Worm (Caenorhabditis elegans): ENCODE results near the gene tba-4.

tba-4 gene

DNA sequence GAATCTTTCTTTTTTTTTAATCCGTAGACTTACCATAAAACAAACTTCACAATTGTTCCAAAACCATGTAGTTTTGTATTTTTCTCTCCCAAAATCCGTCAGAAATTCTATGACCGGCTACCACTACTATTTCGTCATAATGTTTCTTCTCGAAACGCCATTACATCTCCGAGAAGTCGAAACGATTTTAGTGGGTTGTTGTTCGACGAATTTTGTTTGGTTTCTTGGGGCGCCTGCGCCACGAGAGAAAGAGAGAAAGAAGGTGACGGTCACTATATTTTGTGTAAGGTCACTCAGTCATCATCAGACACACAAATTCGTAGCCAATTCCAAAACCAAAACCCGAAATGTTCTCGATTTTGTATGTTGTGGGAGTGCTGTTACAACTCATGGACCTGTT is 31.4 kb upstream of the tba-4 start:
- TF ChIP-seq npax-4 (tag; optimal IDR thresholded peaks at IDR 0.05) (no peak), ceh-30 (tag; optimal IDR thresholded peaks at IDR 0.05) (no peak), hlh-8 (tag; optimal IDR thresholded peaks at IDR 0.05) (no peak), ceh-2 (tag; optimal IDR thresholded peaks at IDR 0.05) (no peak), pat-9 (tag; optimal IDR thresholded peaks at IDR 0.05) (no peak), ceh-19 (GFP tag; optimal IDR thresholded peaks at IDR 0.05) (no peak), dve-1 (tag; optimal IDR thresholded peaks at IDR 0.05) (no peak), C38D4.7 (GFP tag; optimal IDR thresholded peaks at IDR 0.05) (no peak), hlh-13 (GFP tag; optimal IDR thresholded peaks at IDR 0.05) (no peak), ztf-16 (tag; optimal IDR thresholded peaks at IDR 0.05) (no peak), ceh-22 (tag; optimal IDR thresholded peaks at IDR 0.05) (no peak), ceh-45 (GFP tag; IDR thresholded peaks at IDR 0.05) (no peak), ref-2 (tag; optimal IDR thresholded peaks at IDR 0.05) (no peak), nhr-232 (tag; optimal IDR thresholded peaks at IDR 0.05) (no peak), pha-4 (tag; optimal IDR thresholded peaks at IDR 0.05) (no peak), nhr-11 (tag; optimal IDR thresholded peaks at IDR 0.05) (no peak)

DNA sequence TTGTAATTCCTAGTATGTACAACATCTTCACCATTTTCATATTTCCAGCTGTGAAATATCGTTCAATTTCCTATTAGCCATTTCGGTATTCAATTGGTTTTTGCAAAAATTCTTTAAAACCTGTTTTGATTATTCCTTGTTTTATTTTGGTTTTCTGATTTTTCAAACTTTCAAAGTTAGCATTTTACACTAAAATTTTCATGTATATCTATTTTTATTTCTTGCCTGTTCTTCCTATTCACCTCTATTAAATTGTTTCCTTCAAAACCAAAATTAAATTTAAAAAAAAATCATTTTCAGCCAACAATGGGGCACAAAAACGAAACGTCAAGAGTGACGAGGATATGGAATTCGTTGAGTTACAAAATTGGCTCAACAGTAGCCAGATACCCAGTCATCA is 29.5 kb upstream of the tba-4 start, which contains the start of gene ptr-8:
Gene ptr-8, plus strand, starts transcription at position 301 of the 400 bp plus-strand sequence.
- TF ChIP-seq ceh-24 (tag; optimal IDR thresholded peaks at IDR 0.05) (no peak), tbx-2 (tag; optimal IDR thresholded peaks at IDR 0.05) (no peak), ets-4 (tag; optimal IDR thresholded peaks at IDR 0.05) (no peak), K09A11.1 (tag; optimal IDR thresholded peaks at IDR 0.05; ENCODE audit: insufficient read depth) (no peak), F13H6.1 (tag; optimal IDR thresholded peaks at IDR 0.05) (no peak), ceh-19 (GFP tag; optimal IDR thresholded peaks at IDR 0.05) (no peak), ama-1 (optimal IDR thresholded peaks at IDR 0.05) (no peak), nhr-11 (tag; optimal IDR thresholded peaks at IDR 0.05) (no peak), nfya-1 (tag; optimal IDR thresholded peaks at IDR 0.05) (no peak), sox-2 (GFP tag; IDR thresholded peaks at IDR 0.05) (no peak), T23F11.4 (GFP tag; optimal IDR thresholded peaks at IDR 0.05) (no peak), ceh-34 (tag; optimal IDR thresholded peaks at IDR 0.05) (no peak), ceh-18 (tag; optimal IDR thresholded peaks at IDR 0.05) (no peak), odd-2 (tag; optimal IDR thresholded peaks at IDR 0.05) (no peak)

DNA sequence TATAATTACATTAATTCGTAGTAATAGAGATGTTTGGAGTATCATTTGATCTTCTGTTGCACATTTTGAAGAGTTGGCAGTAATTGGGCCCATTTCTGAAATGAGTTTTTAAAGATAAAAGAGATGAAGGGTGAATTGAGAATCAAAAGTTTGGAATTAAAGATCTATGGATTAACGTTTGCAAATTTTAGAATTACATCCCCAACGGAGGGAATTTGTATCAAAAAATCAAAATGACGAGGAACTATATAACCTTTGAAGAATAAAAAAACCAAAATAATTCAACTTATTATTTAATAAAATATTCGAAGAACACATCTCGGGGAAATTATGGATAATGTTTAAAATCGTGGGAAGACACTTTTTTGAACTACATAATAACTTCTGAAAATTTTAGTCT is 23.5 kb upstream of the tba-4 start, which contains the start of gene sra-10:
Gene sra-10, minus strand, starts transcription at position 101 of the 400 bp plus-strand sequence.
- TF ChIP-seq ceh-31 (tag; optimal IDR thresholded peaks at IDR 0.05) (no peak), Y22D7AL.16 (tag; optimal IDR thresholded peaks at IDR 0.05) (no peak), hlh-8 (tag; optimal IDR thresholded peaks at IDR 0.05) (no peak), pax-1 (tag; optimal IDR thresholded peaks at IDR 0.05) (no peak), lim-6 (tag; optimal IDR thresholded peaks at IDR 0.05) (no peak), fkh-10 (GFP tag; optimal IDR thresholded peaks at IDR 0.05) (no peak)

- TF ChIP-seq ceh-31 (tag; optimal IDR thresholded peaks at IDR 0.05), result no peak
- peak; percentile 85 for TF ChIP-seq nfya-1 (tag; optimal IDR thresholded peaks at IDR 0.05)
- TF ChIP-seq K02D7.2 (tag; optimal IDR thresholded peaks at IDR 0.05), result no peak
These were observed 22.5 kb upstream of the tba-4 start for ce11 chrII:10895959-10896358.

DNA sequence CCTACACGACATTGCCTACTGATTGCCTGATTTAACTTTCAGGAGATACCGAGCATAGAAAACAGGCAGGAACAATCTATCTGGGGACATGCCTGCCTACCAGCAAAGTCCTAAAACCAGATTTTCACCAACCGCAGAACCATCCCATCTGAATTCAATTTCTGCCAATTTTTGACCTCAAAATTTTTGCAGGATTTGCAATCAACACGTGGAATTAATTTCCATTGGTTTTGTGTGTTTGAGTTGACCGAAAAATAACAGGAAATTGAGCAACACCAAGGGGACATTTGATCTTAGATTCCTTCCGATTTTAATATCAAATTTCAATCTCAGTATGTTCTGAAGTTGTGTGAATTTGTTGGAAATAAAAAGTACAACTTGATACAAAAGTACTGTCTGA is 19.5 kb upstream of the tba-4 start:
- TF ChIP-seq ets-4 (tag; optimal IDR thresholded peaks at IDR 0.05), result no peak
- TF ChIP-seq ceh-18 (tag; optimal IDR thresholded peaks at IDR 0.05), result no peak
- TF ChIP-seq Y22D7AL.16 (tag; optimal IDR thresholded peaks at IDR 0.05), result no peak
- no peak for TF ChIP-seq lim-6 (tag; optimal IDR thresholded peaks at IDR 0.05)
- TF ChIP-seq ceh-14 (tag; optimal IDR thresholded peaks at IDR 0.05), result no peak
- TF ChIP-seq che-1 (tag; optimal IDR thresholded peaks at IDR 0.05), result no peak
- TF ChIP-seq pha-2 (tag; optimal IDR thresholded peaks at IDR 0.05), result no peak
- no peak for TF ChIP-seq zip-5 (tag; optimal IDR thresholded peaks at IDR 0.05)
- TF ChIP-seq ztf-16 (tag; optimal IDR thresholded peaks at IDR 0.05), result no peak
- no peak for TF ChIP-seq fkh-10 (GFP tag; optimal IDR thresholded peaks at IDR 0.05)
- no peak for TF ChIP-seq ttx-3 (tag; optimal IDR thresholded peaks at IDR 0.05)
